Fruit fly (Drosophila melanogaster) whole organism, embryonic: Measurements from ENCODE around the gene CG3529.
A peak's percentile ranks its signal among the peaks of the same experiment; 100 is the strongest.

Experiments
- Adf1 ChIP-seq: fragments of 200-800 bp; sonication (Bioruptor generic); IDR thresholded peaks from 2 replicates; pipeline ENCODE4 v1.3.6; 2022; ENCODE audit warnings: missing biosample characterization, missing genetic modification characterization
- Antp ChIP-seq: fragments of 200-800 bp; sonication (Bioruptor generic); optimal IDR thresholded peaks from 3 replicates; lab custom pipeline; 2016; ENCODE audit warnings: missing biosample characterization, missing genetic modification characterization
- Atf3 ChIP-seq: fragments of 200-800 bp; sonication (Bioruptor generic); optimal IDR thresholded peaks from 3 replicates; lab custom pipeline; 2016; ENCODE audit warnings: missing biosample characterization, missing genetic modification characterization
- Atf6 ChIP-seq: fragments of 200-800 bp; sonication (Bioruptor generic); IDR thresholded peaks from 2 replicates; pipeline ENCODE4 v1.3.6; 2022; ENCODE audit warnings: missing biosample characterization, missing genetic modification characterization
- Bgb ChIP-seq: fragments of 200-800 bp; sonication (Bioruptor generic); IDR thresholded peaks from 2 replicates; pipeline ENCODE4 v1.3.6; 2022; ENCODE audit warnings: missing biosample characterization, missing genetic modification characterization; ENCODE audit not compliant: partially characterized antibody
- C15 ChIP-seq: fragments of 200-800 bp; sonication (Bioruptor generic); IDR thresholded peaks from 3 replicates; pipeline ENCODE4 v1.3.6; 2022; ENCODE audit warnings: missing biosample characterization, missing genetic modification characterization
- CG10565 ChIP-seq: fragments of 200-800 bp; sonication (Bioruptor generic); optimal IDR thresholded peaks from 3 replicates; lab custom pipeline; 2016; ENCODE audit warnings: missing biosample characterization, mild to moderate bottlenecking, missing genetic modification characterization
- CG11560 ChIP-seq: fragments of 200-800 bp; sonication (Bioruptor generic); IDR thresholded peaks from 3 replicates; pipeline ENCODE4 v1.3.6; 2022; ENCODE audit warnings: missing biosample characterization, missing genetic modification characterization
- CG11695 ChIP-seq: fragments of 200-800 bp; sonication (Bioruptor generic); IDR thresholded peaks from 3 replicates; pipeline ENCODE4 v1.3.6; 2022; ENCODE audit warnings: missing biosample characterization, missing genetic modification characterization
- CG13287 ChIP-seq: fragments of 200-800 bp; sonication (Bioruptor generic); IDR thresholded peaks from 2 replicates; pipeline ENCODE4 v1.3.6; 2022; ENCODE audit warnings: missing biosample characterization, missing genetic modification characterization; ENCODE audit not compliant: partially characterized antibody
- CG13424 ChIP-seq: fragments of 200-800 bp; sonication (Bioruptor generic); optimal IDR thresholded peaks from 2 replicates; lab custom pipeline; 2019; ENCODE audit warnings: missing biosample characterization, mild to moderate bottlenecking, missing genetic modification characterization, moderate library complexity
- CG14965 ChIP-seq: fragments of 200-800 bp; sonication (Bioruptor generic); optimal IDR thresholded peaks from 2 replicates; lab custom pipeline; 2016; ENCODE audit warnings: missing biosample characterization, missing genetic modification characterization, borderline replicate concordance
- CG18011 ChIP-seq: fragments of 200-800 bp; sonication (Bioruptor generic); optimal IDR thresholded peaks from 2 replicates; lab custom pipeline; 2017; ENCODE audit warnings: missing biosample characterization, missing genetic modification characterization, mild to moderate bottlenecking, moderate library complexity, missing genotype
- CG3163 ChIP-seq: fragments of 200-800 bp; sonication (Bioruptor generic); optimal IDR thresholded peaks from 3 replicates; lab custom pipeline; 2016; ENCODE audit warnings: missing biosample characterization, missing genetic modification characterization
- CG3847 ChIP-seq: fragments of 200-800 bp; sonication (Bioruptor generic); IDR thresholded peaks from 2 replicates; pipeline ENCODE4 v1.3.6; 2022; ENCODE audit warnings: missing biosample characterization, missing genetic modification characterization
- CG7271 ChIP-seq: fragments of 200-800 bp; sonication (Bioruptor generic); optimal IDR thresholded peaks from 2 replicates; lab custom pipeline; 2018; ENCODE audit warnings: missing biosample characterization, mild to moderate bottlenecking, missing genetic modification characterization, moderate library complexity
- CkIIα-i1 ChIP-seq: fragments of 200-800 bp; sonication (Bioruptor generic); IDR thresholded peaks from 2 replicates; pipeline ENCODE4 v1.3.6; 2022; ENCODE audit warnings: missing biosample characterization, missing genetic modification characterization
- Dad ChIP-seq: fragments of 200-800 bp; sonication (Bioruptor generic); optimal IDR thresholded peaks from 3 replicates; lab custom pipeline; 2016; ENCODE audit warnings: missing biosample characterization, missing genetic modification characterization
- Deaf1 ChIP-seq: fragments of 200-800 bp; optimal IDR thresholded peaks from 3 replicates; lab custom pipeline; 2019; ENCODE audit warnings: missing biosample characterization, mild to moderate bottlenecking, missing genetic modification characterization, moderate library complexity
- Dip2 ChIP-seq: fragments of 200-800 bp; sonication (Bioruptor generic); IDR thresholded peaks from 2 replicates; pipeline ENCODE4 v1.3.6; 2022; ENCODE audit warnings: missing biosample characterization, missing genetic modification characterization
- Fer2 ChIP-seq: fragments of 200-800 bp; sonication (Bioruptor generic); optimal IDR thresholded peaks from 2 replicates; lab custom pipeline; 2018; ENCODE audit warnings: missing biosample characterization, mild to moderate bottlenecking, missing genetic modification characterization, moderate library complexity
- H15 ChIP-seq: fragments of 200-800 bp; sonication (Bioruptor generic); IDR thresholded peaks from 3 replicates; pipeline ENCODE4 v1.3.6; 2022; ENCODE audit warnings: missing biosample characterization, missing genetic modification characterization
- Jarid2 ChIP-seq: fragments of 200-800 bp; sonication (Bioruptor generic); optimal IDR thresholded peaks from 3 replicates; lab custom pipeline; 2017; ENCODE audit warnings: mild to moderate bottlenecking, missing biosample characterization, missing genetic modification reagents, missing genetic modification characterization
- Lim3 ChIP-seq: fragments of 200-800 bp; sonication (Bioruptor generic); IDR thresholded peaks from 2 replicates; pipeline ENCODE4 v1.3.6; 2022; ENCODE audit warnings: missing biosample characterization, missing genetic modification characterization
- Lpt ChIP-seq: fragments of >200 bp; optimal IDR thresholded peaks from 2 replicates; lab custom pipeline; 2018; ENCODE audit warnings: missing biosample characterization, missing genetic modification characterization
- MESR4 ChIP-seq: fragments of 200-800 bp; sonication (Bioruptor generic); optimal IDR thresholded peaks from 2 replicates; lab custom pipeline; 2018; ENCODE audit warnings: missing biosample characterization, mild to moderate bottlenecking, missing genetic modification characterization, moderate library complexity
- Nf-YC ChIP-seq: fragments of 200-800 bp; optimal IDR thresholded peaks from 3 replicates; lab custom pipeline; 2019; ENCODE audit warnings: missing biosample characterization, mild to moderate bottlenecking, missing genetic modification characterization, moderate library complexity
- Poxn ChIP-seq: fragments of 200-800 bp; sonication (Bioruptor generic); IDR thresholded peaks from 2 replicates; pipeline ENCODE4 v1.3.6; 2022; ENCODE audit warnings: missing biosample characterization, missing genetic modification characterization
- Scr ChIP-seq: fragments of 200-800 bp; sonication (Bioruptor generic); IDR thresholded peaks from 2 replicates; pipeline ENCODE4 v1.3.6; 2022; ENCODE audit warnings: missing biosample characterization, missing genetic modification characterization; ENCODE audit not compliant: partially characterized antibody
- Sry-δ ChIP-seq: fragments of 200-800 bp; sonication (Bioruptor generic); optimal IDR thresholded peaks from 2 replicates; lab custom pipeline; 2016; ENCODE audit warnings: missing biosample characterization, missing genetic modification characterization
- Usf ChIP-seq: fragments of 200-800 bp; sonication (Bioruptor generic); optimal IDR thresholded peaks from 2 replicates; lab custom pipeline; 2017; ENCODE audit warnings: missing genotype, missing biosample characterization, missing genetic modification characterization
- Xbp1 ChIP-seq: fragments of 200-800 bp; sonication (Bioruptor generic); optimal IDR thresholded peaks from 3 replicates; lab custom pipeline; 2016; ENCODE audit warnings: missing biosample characterization, mild to moderate bottlenecking, missing genetic modification characterization
- abd-A ChIP-seq: fragments of 200-800 bp; sonication (Bioruptor generic); optimal IDR thresholded peaks from 3 replicates; lab custom pipeline; 2019; ENCODE audit warnings: missing biosample characterization, mild to moderate bottlenecking, missing genetic modification characterization, moderate library complexity
- ara ChIP-seq: fragments of 200-800 bp; sonication (Bioruptor generic); IDR thresholded peaks from 2 replicates; pipeline ENCODE4 v1.3.6; 2022; ENCODE audit warnings: missing biosample characterization, missing genetic modification characterization
- ci ChIP-seq: fragments of 200-800 bp; sonication (Bioruptor generic); IDR thresholded peaks from 3 replicates; pipeline ENCODE4 v1.3.6; 2022; ENCODE audit warnings: missing biosample characterization, missing genetic modification characterization
- crp ChIP-seq, 2 experiments: fragments of 200-800 bp; sonication (Bioruptor generic); optimal IDR thresholded peaks; 2 replicates in 1 of 2; 3 replicates in 1 of 2; lab custom pipeline; 2017; ENCODE audit warnings: missing biosample characterization in 2 of 2, missing genetic modification characterization in 2 of 2, mild to moderate bottlenecking in 1 of 2, moderate library complexity in 1 of 2
- dmrt99B ChIP-seq: fragments of 200-800 bp; sonication (Bioruptor generic); optimal IDR thresholded peaks from 2 replicates; lab custom pipeline; 2018; ENCODE audit warnings: missing biosample characterization, mild to moderate bottlenecking, missing genetic modification characterization, moderate library complexity
- gem ChIP-seq: fragments of 200-800 bp; sonication (Bioruptor generic); optimal IDR thresholded peaks from 2 replicates; lab custom pipeline; 2019; ENCODE audit warnings: missing biosample characterization, mild to moderate bottlenecking, missing genetic modification characterization, moderate library complexity
- h ChIP-seq: fragments of >200 bp; optimal IDR thresholded peaks from 2 replicates; lab custom pipeline; 2017
- jigr1 ChIP-seq: fragments of 200-800 bp; sonication (Bioruptor generic); IDR thresholded peaks from 3 replicates; pipeline ENCODE4 v1.3.6; 2022; ENCODE audit warnings: missing biosample characterization, missing genetic modification characterization
- jing ChIP-seq: fragments of 200-800 bp; sonication (Bioruptor generic); optimal IDR thresholded peaks from 2 replicates; lab custom pipeline; 2018; ENCODE audit warnings: missing biosample characterization, mild to moderate bottlenecking, missing genetic modification characterization
- mam ChIP-seq: fragments of 200-800 bp; sonication (Bioruptor generic); optimal IDR thresholded peaks from 3 replicates; lab custom pipeline; 2016; ENCODE audit warnings: missing biosample characterization, missing genetic modification characterization
- nerfin-2 ChIP-seq: fragments of 200-800 bp; sonication (Bioruptor generic); IDR thresholded peaks from 2 replicates; pipeline ENCODE4 v1.3.6; 2022; ENCODE audit warnings: missing biosample characterization, missing genetic modification characterization; ENCODE audit not compliant: partially characterized antibody
- pros ChIP-seq: fragments of 200-800 bp; sonication (Bioruptor generic); optimal IDR thresholded peaks from 3 replicates; lab custom pipeline; 2019; ENCODE audit warnings: missing biosample characterization, mild to moderate bottlenecking, missing genetic modification characterization, moderate library complexity
- sim ChIP-seq: fragments of 200-800 bp; sonication (Bioruptor generic); IDR thresholded peaks from 2 replicates; pipeline ENCODE4 v1.3.6; 2022; ENCODE audit warnings: missing biosample characterization, missing genetic modification characterization
- sna ChIP-seq: fragments of 200-800 bp; sonication (Bioruptor generic); IDR thresholded peaks from 2 replicates; pipeline ENCODE4 v1.3.6; 2022; ENCODE audit warnings: missing biosample characterization, missing genetic modification characterization; ENCODE audit not compliant: partially characterized antibody
- tna ChIP-seq: fragments of 200-800 bp; sonication (Bioruptor generic); IDR thresholded peaks from 2 replicates; pipeline ENCODE4 v1.3.6; 2022; ENCODE audit warnings: missing biosample characterization, missing genetic modification characterization; ENCODE audit not compliant: partially characterized antibody
- trem ChIP-seq: fragments of 200-800 bp; optimal IDR thresholded peaks from 3 replicates; lab custom pipeline; 2019; ENCODE audit warnings: missing biosample characterization, mild to moderate bottlenecking, missing genetic modification characterization, moderate library complexity
- tx ChIP-seq: fragments of 200-800 bp; sonication (Bioruptor generic); optimal IDR thresholded peaks from 2 replicates; lab custom pipeline; 2016; ENCODE audit warnings: missing biosample characterization, missing genetic modification characterization
- vfl ChIP-seq: fragments of 200-800 bp; sonication (Bioruptor generic); optimal IDR thresholded peaks from 2 replicates; lab custom pipeline; 2016; ENCODE audit warnings: missing biosample characterization, missing genetic modification characterization

The CG3529 gene

dm6 chr3L:9457619-9458092 lies 11.0 kb downstream of the CG3529 start, which contains the start of gene CG3437:
Gene CG3437, minus strand, starts transcription at chr3L:9457669.
- no peak for TF ChIP-seq h
- peak; percentile 97 for TF ChIP-seq vfl (GFP tag; lab: Kevin White, UChicago)
- TF ChIP-seq Jarid2 (GFP tag; lab: Kevin White, UChicago) = peak; percentile 99
- TF ChIP-seq jing = peak; percentile 97
- peak; percentile 99 for TF ChIP-seq Usf (GFP tag; lab: Kevin White, UChicago)
- TF ChIP-seq ci = peak; percentile 100
- peak; percentile 99 for TF ChIP-seq CG11695 (GFP tag; lab: Robert Waterston, UW)
- TF ChIP-seq Atf6 (GFP tag; lab: Robert Waterston, UW) = peak; percentile 99
- peak; percentile 98 for TF ChIP-seq dmrt99B
- TF ChIP-seq sna (GFP tag; lab: Robert Waterston, UW) = no peak; the same call in 1 of the 2 replicates
- peak; percentile 94 for TF ChIP-seq CG11560
- peak; percentile 99 for TF ChIP-seq Antp (GFP tag; lab: Kevin White, UChicago)
- TF ChIP-seq Bgb = no peak
- peak; percentile 99 for TF ChIP-seq CG13424 (tag; lab: Kevin White, UChicago)
- TF ChIP-seq Lim3 (GFP tag; lab: Robert Waterston, UW) = peak; percentile 97
- TF ChIP-seq H15 (GFP tag; lab: Robert Waterston, UW) = peak; percentile 100
- TF ChIP-seq CG3847 (GFP tag; lab: Robert Waterston, UW) = peak; percentile 99
- peak; percentile 29; the same call in 1 of the 2 replicates for TF ChIP-seq Scr
- peak; percentile 79 for TF ChIP-seq Dip2 (GFP tag; lab: Robert Waterston, UW)
- TF ChIP-seq Fer2 (tag; lab: Kevin White, UChicago) = peak; percentile 98
- TF ChIP-seq sim (GFP tag; lab: Robert Waterston, UW) = peak; percentile 99
- peak; percentile 98 for TF ChIP-seq jigr1 (GFP tag; lab: Robert Waterston, UW)
- peak; percentile 99 for TF ChIP-seq gem
- peak; percentile 78 for TF ChIP-seq Sry-δ (GFP tag; lab: Kevin White, UChicago)
- peak; percentile 76 for TF ChIP-seq pros (GFP tag; lab: Kevin White, UChicago)
- no peak for TF ChIP-seq nerfin-2 (GFP tag; lab: Robert Waterston, UW)
- TF ChIP-seq Atf3 (GFP tag; lab: Kevin White, UChicago) = peak; percentile 98
- TF ChIP-seq abd-A (tag; lab: Kevin White, UChicago) = peak; percentile 87
- TF ChIP-seq tx (GFP tag; lab: Kevin White, UChicago) = peak; percentile 98
- TF ChIP-seq Xbp1 (GFP tag; lab: Kevin White, UChicago) = peak; percentile 99
- TF ChIP-seq C15 = peak; percentile 98
- peak; percentile 91 for TF ChIP-seq CG3163 (GFP tag; lab: Kevin White, UChicago)
- peak; percentile 84 for TF ChIP-seq trem (tag; lab: Kevin White, UChicago)
- peak; percentile 83 for TF ChIP-seq Nf-YC (tag; lab: Kevin White, UChicago)
- peak; percentile 90 for TF ChIP-seq Adf1 (GFP tag; lab: Robert Waterston, UW)
- TF ChIP-seq CG10565 (GFP tag; lab: Kevin White, UChicago) = peak; percentile 92
- TF ChIP-seq CG13287 = peak; percentile 58; the same call in 1 of the 2 replicates
- peak; percentile 99 for TF ChIP-seq mam
- peak; percentile 73 for TF ChIP-seq Deaf1
- TF ChIP-seq crp (GFP tag; optimal IDR thresholded peaks at IDR 0.05; lab: Kevin White, UChicago) = peak; percentile 46 to 92
- TF ChIP-seq CG7271 = peak; percentile 98
- peak; percentile 96 for TF ChIP-seq CkIIα-i1
- peak; percentile 99 for TF ChIP-seq Dad (GFP tag; lab: Kevin White, UChicago)
- TF ChIP-seq ara (GFP tag; lab: Robert Waterston, UW) = peak; percentile 100
- peak; percentile 93 for TF ChIP-seq CG18011 (GFP tag; lab: Kevin White, UChicago)
- no peak for TF ChIP-seq tna (GFP tag; lab: Robert Waterston, UW)
- peak; percentile 96 for TF ChIP-seq Poxn
- TF ChIP-seq MESR4 (GFP tag; lab: Kevin White, UChicago) = peak; percentile 84
- peak; percentile 82 for TF ChIP-seq CG14965 (GFP tag; lab: Kevin White, UChicago)
- TF ChIP-seq Lpt (GFP tag; lab: Kevin White, UChicago) = no peak
